Worm (Caenorhabditis elegans): ENCODE results near the gene Y25C1A.14.

ce11 chrII:3078496-3078895 is 18.3 kb downstream of the Y25C1A.14 start, which contains the start of gene copb-1:
- TF ChIP-seq C38D4.7 (GFP tag; optimal IDR thresholded peaks at IDR 0.05) (no peak), K09A11.1 (tag; optimal IDR thresholded peaks at IDR 0.05; ENCODE audit: insufficient read depth) (no peak), unc-42 (tag; optimal IDR thresholded peaks at IDR 0.05) (no peak), pha-4 (tag; optimal IDR thresholded peaks at IDR 0.05) (no peak), pqm-1 (tag; optimal IDR thresholded peaks at IDR 0.05) (no peak), unc-55 (GFP tag; optimal IDR thresholded peaks at IDR 0.05) (no peak), ceh-18 (tag; optimal IDR thresholded peaks at IDR 0.05) (no peak), ceh-30 (tag; optimal IDR thresholded peaks at IDR 0.05) (no peak), ceh-45 (GFP tag; IDR thresholded peaks at IDR 0.05) (no peak), ama-1 (optimal IDR thresholded peaks at IDR 0.05) (no peak), ceh-31 (tag; optimal IDR thresholded peaks at IDR 0.05) (no peak)

Data from whole organism, late embryonic.